Worm (Caenorhabditis elegans): ENCODE data around the gene K03B8.4.

The K03B8.4 gene

DNA sequence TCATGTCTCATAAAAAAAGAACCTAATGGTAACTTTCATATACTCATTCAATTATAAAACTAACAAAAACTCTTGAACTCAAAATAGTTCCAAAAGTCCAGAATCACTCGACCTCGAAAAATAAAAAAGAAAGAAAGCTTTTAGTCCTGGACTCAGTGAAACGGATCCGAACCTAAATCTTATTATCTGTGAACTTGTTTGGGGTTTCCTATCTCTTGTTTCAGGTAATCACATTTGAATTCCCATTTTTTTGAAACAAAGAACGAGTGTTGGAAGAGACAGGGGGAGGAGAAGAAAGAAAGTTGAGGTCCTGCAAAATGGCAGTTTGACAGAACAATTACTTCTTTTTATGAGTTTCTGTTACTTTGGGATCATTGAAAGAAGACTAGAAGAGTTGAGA, 40.7 kb downstream of the K03B8.4 start:
- TF ChIP-seq hlh-30 (tag; optimal IDR thresholded peaks at IDR 0.05; ENCODE audit: insufficient read depth) = no peak
- peak; percentile 75 for TF ChIP-seq ces-1 (GFP tag; optimal IDR thresholded peaks at IDR 0.05)

- no peak for TF ChIP-seq dmd-9 (GFP tag; IDR thresholded peaks at IDR 0.05)
- TF ChIP-seq lim-7 (GFP tag; IDR thresholded peaks at IDR 0.05) = no peak
- no peak for TF ChIP-seq lsy-2 (tag; optimal IDR thresholded peaks at IDR 0.05)
These were observed 42.0 kb downstream of the K03B8.4 start, which contains the start of gene npr-25 for ce11 chrV:11352893-11353292. npr-25 (minus strand) TSS chrV:11352993.

DNA sequence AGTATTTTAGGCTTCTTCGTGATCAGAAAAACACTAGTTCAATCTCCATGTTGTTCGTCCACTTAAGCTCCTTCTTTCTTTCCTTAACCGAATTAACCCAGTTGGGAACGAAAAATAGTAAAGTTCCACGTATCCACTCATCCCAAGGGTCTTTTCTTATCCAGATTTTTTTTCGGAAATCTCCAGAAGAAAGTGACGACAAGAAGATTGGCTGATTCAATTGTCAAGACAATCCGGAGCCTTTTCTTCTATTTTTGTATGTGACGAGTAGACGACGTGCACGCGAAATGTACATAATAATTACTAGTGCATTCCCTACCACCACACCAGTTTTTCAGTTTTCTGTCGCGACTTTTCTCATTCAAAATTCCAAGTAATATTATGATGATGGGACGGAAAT, 43.7 kb downstream of the K03B8.4 start:
- TF ChIP-seq lsy-2 (tag; optimal IDR thresholded peaks at IDR 0.05) (peak in 1 of 2 experiments; percentile 6), fkh-10 (GFP tag; optimal IDR thresholded peaks at IDR 0.05) (peak; percentile 65), pha-4 (GFP tag; IDR thresholded peaks at IDR 0.05) (no peak), pha-4 (tag; optimal IDR thresholded peaks at IDR 0.05) (no peak), ces-1 (GFP tag; optimal IDR thresholded peaks at IDR 0.05) (peak; percentile 77)

DNA sequence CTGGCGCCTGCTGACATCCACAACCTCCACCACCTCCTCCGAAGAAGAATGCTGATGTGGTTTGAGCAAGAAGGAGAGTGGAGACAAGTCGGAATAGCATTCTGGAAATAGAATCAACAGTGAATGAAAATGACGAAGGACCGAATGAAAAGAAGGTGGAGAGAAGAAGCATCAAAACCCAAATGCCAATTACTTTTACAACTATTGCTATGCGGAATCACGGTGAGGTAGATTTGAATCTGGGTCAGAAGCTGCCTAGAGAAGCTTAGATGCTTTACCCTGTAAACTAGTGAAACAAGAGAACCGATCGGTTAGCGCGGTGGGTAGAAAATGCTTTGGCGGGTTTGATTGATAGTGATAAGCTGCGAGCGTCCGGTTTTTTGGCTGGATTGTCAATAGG, 48.0 kb downstream of the K03B8.4 start, which contains the start of gene grl-7:
Gene grl-7, minus strand, starts transcription at position 101 of the 400 bp plus-strand sequence.
- TF ChIP-seq Y75B8A.6 (GFP tag; IDR thresholded peaks at IDR 0.05) (no peak), set-16 (GFP tag; IDR thresholded peaks at IDR 0.05) (no peak; the same call in 1 of the 2 replicates), ZK337.2 (GFP tag; IDR thresholded peaks at IDR 0.05) (no peak), saeg-2 (GFP tag; IDR thresholded peaks at IDR 0.05) (no peak), dmd-8 (GFP tag; IDR thresholded peaks at IDR 0.05) (no peak), daf-8 (GFP tag; IDR thresholded peaks at IDR 0.05) (no peak), T20F7.1 (GFP tag; optimal IDR thresholded peaks at IDR 0.05) (no peak), nhr-237 (tag; optimal IDR thresholded peaks at IDR 0.05) (no peak), mxl-2 (GFP tag; conservative IDR thresholded peaks at IDR 0.05) (no peak)

- no peak for TF ChIP-seq lin-39 (tag; optimal IDR thresholded peaks at IDR 0.05)
- TF ChIP-seq nhr-76 (tag; optimal IDR thresholded peaks at IDR 0.05) = no peak
- TF ChIP-seq fos-1 (tag; optimal IDR thresholded peaks at IDR 0.05) = no peak
- TF ChIP-seq unc-62 (GFP tag; optimal IDR thresholded peaks at IDR 0.05 in 1 of 2) = peak in 1 of 2 experiments; percentile 74
- TF ChIP-seq unc-62 (tag; optimal IDR thresholded peaks at IDR 0.05) = no peak
These were observed 50.0 kb downstream of the K03B8.4 start for ce11 chrV:11344816-11345336.
